Fruit fly (Drosophila melanogaster) whole organism, embryonic: ENCODE data around the gene Gga.

Experiments used
- BtbVII ChIP-seq: fragments of 200-800 bp; sonication (Bioruptor generic); optimal IDR thresholded peaks from 3 replicates; lab custom pipeline; 2017; ENCODE audit warnings: missing biosample characterization, mild to moderate bottlenecking, missing genetic modification characterization
- CG10267 ChIP-seq: fragments of 200-800 bp; sonication (Bioruptor generic); optimal IDR thresholded peaks from 2 replicates; lab custom pipeline; 2018; ENCODE audit warnings: missing biosample characterization, mild to moderate bottlenecking, missing genetic modification characterization, moderate library complexity
- CG10979 ChIP-seq: fragments of 200-800 bp; sonication (Bioruptor generic); optimal IDR thresholded peaks from 2 replicates; lab custom pipeline; 2018; ENCODE audit warnings: missing biosample characterization, mild to moderate bottlenecking, missing genetic modification characterization, moderate library complexity
- CG11093 ChIP-seq: fragments of 200-800 bp; sonication (Bioruptor generic); IDR thresholded peaks from 3 replicates; pipeline ENCODE4 v1.3.6; 2022; ENCODE audit warnings: missing biosample characterization, missing genetic modification characterization
- CG12104 ChIP-seq: fragments of 200-800 bp; sonication (Bioruptor generic); optimal IDR thresholded peaks from 3 replicates; lab custom pipeline; 2016; ENCODE audit warnings: missing biosample characterization, missing genetic modification characterization
- CG12299 ChIP-seq: fragments of 200-800 bp; sonication (Bioruptor generic); optimal IDR thresholded peaks from 2 replicates; lab custom pipeline; 2018; ENCODE audit warnings: missing biosample characterization, mild to moderate bottlenecking, missing genetic modification characterization
- CG13287 ChIP-seq: fragments of 200-800 bp; sonication (Bioruptor generic); IDR thresholded peaks from 2 replicates; pipeline ENCODE4 v1.3.6; 2022; ENCODE audit warnings: missing biosample characterization, missing genetic modification characterization; ENCODE audit not compliant: partially characterized antibody
- CG17328 ChIP-seq: fragments of 200-800 bp; sonication (Bioruptor generic); IDR thresholded peaks from 2 replicates; pipeline ENCODE4 v1.3.6; 2022; ENCODE audit warnings: missing biosample characterization, missing genetic modification characterization
- CG18262 ChIP-seq: fragments of 200-800 bp; optimal IDR thresholded peaks from 3 replicates; lab custom pipeline; 2019; ENCODE audit warnings: missing biosample characterization, mild to moderate bottlenecking, missing genetic modification characterization, moderate library complexity
- CG1832 ChIP-seq: fragments of 200-800 bp; sonication (Bioruptor generic); optimal IDR thresholded peaks from 2 replicates; lab custom pipeline; 2017; ENCODE audit warnings: missing biosample characterization, mild to moderate bottlenecking, missing genetic modification characterization, inconsistent platforms
- CG42726 ChIP-seq: fragments of 200-800 bp; sonication (Bioruptor generic); IDR thresholded peaks from 2 replicates; pipeline ENCODE4 v1.3.6; 2022; ENCODE audit warnings: missing biosample characterization, missing genetic modification characterization; ENCODE audit not compliant: partially characterized antibody
- CG43689 ChIP-seq: fragments of 200-800 bp; sonication (Bioruptor generic); IDR thresholded peaks from 2 replicates; pipeline ENCODE4 v1.3.6; 2022; ENCODE audit warnings: missing biosample characterization, missing genetic modification characterization
- CG4820 ChIP-seq: fragments of 200-800 bp; sonication (Bioruptor generic); optimal IDR thresholded peaks from 3 replicates; lab custom pipeline; 2016; ENCODE audit warnings: missing biosample characterization, missing genetic modification characterization
- CG5953 ChIP-seq: fragments of 200-800 bp; sonication (Bioruptor generic); IDR thresholded peaks from 2 replicates; pipeline ENCODE4 v1.3.6; 2022; ENCODE audit warnings: missing biosample characterization, missing genetic modification characterization
- CG7372 ChIP-seq: fragments of 200-800 bp; sonication (Bioruptor generic); IDR thresholded peaks from 2 replicates; pipeline ENCODE4 v1.3.6; 2022; ENCODE audit warnings: missing biosample characterization, missing genetic modification characterization
- CTCF ChIP-seq: fragments of 200-800 bp; sonication (Bioruptor generic); optimal IDR thresholded peaks from 2 replicates; lab custom pipeline; 2017; ENCODE audit warnings: missing biosample characterization, mild to moderate bottlenecking, missing genetic modification characterization, moderate library complexity
- D19B ChIP-seq: fragments of 200-800 bp; sonication (Bioruptor generic); optimal IDR thresholded peaks from 2 replicates; lab custom pipeline; 2017; ENCODE audit warnings: missing biosample characterization, mild to moderate bottlenecking, missing genetic modification characterization
- Dad ChIP-seq: fragments of 200-800 bp; sonication (Bioruptor generic); optimal IDR thresholded peaks from 3 replicates; lab custom pipeline; 2016; ENCODE audit warnings: missing biosample characterization, missing genetic modification characterization
- Eip74EF ChIP-seq, 2 experiments: fragments of 200-800 bp in 1 of 2; fragments of >200 bp in 1 of 2; sonication (Bioruptor generic) in 1 of 2; optimal IDR thresholded peaks; 2 replicates each; lab custom pipeline; 2017 to 2019; ENCODE audit warnings: missing biosample characterization in 2 of 2, missing genetic modification characterization in 2 of 2, mild to moderate bottlenecking in 1 of 2, moderate library complexity in 1 of 2
- HLHmδ ChIP-seq: fragments of 200-800 bp; sonication (Bioruptor generic); optimal IDR thresholded peaks from 2 replicates; lab custom pipeline; 2018; ENCODE audit warnings: missing biosample characterization, mild to moderate bottlenecking, missing genetic modification characterization, moderate library complexity
- Hey ChIP-seq: fragments of 200-800 bp; sonication (Bioruptor generic); optimal IDR thresholded peaks from 3 replicates; lab custom pipeline; 2018; ENCODE audit warnings: missing biosample characterization, mild to moderate bottlenecking, missing genetic modification characterization
- HmgZ ChIP-seq: fragments of 200-800 bp; sonication (Bioruptor generic); optimal IDR thresholded peaks from 2 replicates; lab custom pipeline; 2018; ENCODE audit warnings: missing biosample characterization, mild to moderate bottlenecking, missing genetic modification characterization
- Hr51 ChIP-seq, 2 experiments: fragments of 200-800 bp; sonication (Bioruptor generic); optimal IDR thresholded peaks; 2 replicates in 1 of 2; 3 replicates in 1 of 2; lab custom pipeline; 2016 to 2018; ENCODE audit warnings: missing biosample characterization in 2 of 2, missing genetic modification characterization in 2 of 2, mild to moderate bottlenecking in 1 of 2, moderate library complexity in 1 of 2
- Hr78 ChIP-seq, 2 experiments: fragments of 200-800 bp in 1 of 2; fragments of >200 bp in 1 of 2; sonication (Bioruptor generic) in 1 of 2; optimal IDR thresholded peaks; 2 replicates each; lab custom pipeline; 2017 to 2019; ENCODE audit warnings: missing biosample characterization in 2 of 2, missing genetic modification characterization in 2 of 2, mild to moderate bottlenecking in 1 of 2, moderate library complexity in 1 of 2
- Jarid2 ChIP-seq: fragments of 200-800 bp; sonication (Bioruptor generic); optimal IDR thresholded peaks from 3 replicates; lab custom pipeline; 2017; ENCODE audit warnings: mild to moderate bottlenecking, missing biosample characterization, missing genetic modification reagents, missing genetic modification characterization
- Myb ChIP-seq: fragments of 200-800 bp; sonication (Bioruptor generic); optimal IDR thresholded peaks from 2 replicates; lab custom pipeline; 2016; ENCODE audit warnings: missing biosample characterization, missing genetic modification characterization
- Oli ChIP-seq: fragments of 200-800 bp; sonication (Bioruptor generic); optimal IDR thresholded peaks from 2 replicates; lab custom pipeline; 2018; ENCODE audit warnings: missing biosample characterization, mild to moderate bottlenecking, missing genetic modification characterization, moderate library complexity
- Rx ChIP-seq: fragments of 200-800 bp; sonication (Bioruptor generic); IDR thresholded peaks from 2 replicates; pipeline ENCODE4 v1.3.6; 2022; ENCODE audit warnings: missing biosample characterization, missing genetic modification characterization
- aop ChIP-seq: fragments of 200-800 bp; sonication (Bioruptor generic); IDR thresholded peaks from 2 replicates; pipeline ENCODE4 v1.3.6; 2022; ENCODE audit warnings: missing biosample characterization, missing genetic modification characterization
- btn ChIP-seq: fragments of 200-800 bp; sonication (Bioruptor generic); optimal IDR thresholded peaks from 2 replicates; lab custom pipeline; 2016; ENCODE audit warnings: missing biosample characterization, missing genetic modification characterization
- croc ChIP-seq: fragments of 200-800 bp; sonication (Bioruptor generic); conservative IDR thresholded peaks from 3 replicates; pipeline ENCODE4 v1.3.6; 2022; ENCODE audit warnings: missing biosample characterization, missing genetic modification characterization
- dan ChIP-seq: fragments of 200-800 bp; sonication (Bioruptor generic); IDR thresholded peaks from 2 replicates; pipeline ENCODE4 v1.3.6; 2022; ENCODE audit warnings: missing biosample characterization, missing genetic modification characterization
- danr ChIP-seq: fragments of 200-800 bp; sonication (Bioruptor generic); IDR thresholded peaks from 2 replicates; pipeline ENCODE4 v1.3.6; 2022; ENCODE audit warnings: missing biosample characterization, missing genetic modification characterization
- ewg ChIP-seq: fragments of 200-800 bp; sonication (Bioruptor generic); optimal IDR thresholded peaks from 3 replicates; lab custom pipeline; 2017; ENCODE audit warnings: mild to moderate bottlenecking, missing biosample characterization, missing genetic modification reagents, missing genetic modification characterization
- gce ChIP-seq: fragments of 200-800 bp; sonication (Bioruptor generic); IDR thresholded peaks from 3 replicates; pipeline ENCODE4 v1.3.6; 2022; ENCODE audit warnings: missing biosample characterization, missing genetic modification characterization
- gcm2 ChIP-seq: fragments of 200-800 bp; sonication (Bioruptor generic); optimal IDR thresholded peaks from 2 replicates; lab custom pipeline; 2016; ENCODE audit warnings: missing biosample characterization, missing genetic modification characterization
- inv ChIP-seq: fragments of 200-800 bp; sonication (Bioruptor generic); IDR thresholded peaks from 2 replicates; pipeline ENCODE4 v1.3.6; 2022; ENCODE audit warnings: missing biosample characterization, missing genetic modification characterization; ENCODE audit not compliant: partially characterized antibody
- lab ChIP-seq: fragments of 200-800 bp; sonication (Bioruptor generic); optimal IDR thresholded peaks from 3 replicates; lab custom pipeline; 2017; ENCODE audit warnings: missing biosample characterization, missing genetic modification characterization, mild to moderate bottlenecking, moderate library complexity, missing genetic modification reagents
- lbe ChIP-seq: fragments of 200-800 bp; sonication (Bioruptor generic); optimal IDR thresholded peaks from 2 replicates; lab custom pipeline; 2016; ENCODE audit warnings: missing biosample characterization, mild to moderate bottlenecking, missing genetic modification characterization
- lola ChIP-seq, 3 experiments: fragments of >200 bp in 2 of 3; fragments of 200-800 bp in 1 of 3; sonication (Bioruptor generic) in 1 of 3; optimal IDR thresholded peaks; 2 replicates each; lab custom pipeline; 2017 to 2019; ENCODE audit warnings: missing biosample characterization in 3 of 3, missing genetic modification characterization in 3 of 3, mild to moderate bottlenecking in 1 of 3, moderate library complexity in 1 of 3
- odd ChIP-seq: fragments of 200-800 bp; sonication (Bioruptor generic); optimal IDR thresholded peaks from 2 replicates; lab custom pipeline; 2017; ENCODE audit warnings: missing biosample characterization, mild to moderate bottlenecking, missing genetic modification characterization
- psq ChIP-seq: fragments of 200-800 bp; sonication (Bioruptor generic); optimal IDR thresholded peaks from 2 replicates; lab custom pipeline; 2017; ENCODE audit warnings: missing biosample characterization, missing genetic modification characterization
- sd ChIP-seq: fragments of 200-800 bp; sonication (Bioruptor generic); optimal IDR thresholded peaks from 3 replicates; lab custom pipeline; 2018; ENCODE audit warnings: missing biosample characterization, mild to moderate bottlenecking, missing genetic modification characterization, moderate library complexity
- sens-2 ChIP-seq: fragments of 200-800 bp; sonication (Bioruptor generic); IDR thresholded peaks from 2 replicates; pipeline ENCODE4 v1.3.6; 2022; ENCODE audit warnings: missing biosample characterization, missing genetic modification characterization
- sim ChIP-seq: fragments of 200-800 bp; sonication (Bioruptor generic); IDR thresholded peaks from 2 replicates; pipeline ENCODE4 v1.3.6; 2022; ENCODE audit warnings: missing biosample characterization, missing genetic modification characterization
- slou ChIP-seq: fragments of 200-800 bp; sonication (Bioruptor generic); optimal IDR thresholded peaks from 3 replicates; lab custom pipeline; 2016; ENCODE audit warnings: missing biosample characterization, missing genetic modification characterization
- tgo ChIP-seq: fragments of 200-800 bp; sonication (Bioruptor generic); IDR thresholded peaks from 3 replicates; pipeline ENCODE4 v1.3.6; 2022; ENCODE audit warnings: missing biosample characterization, missing genetic modification characterization
- toy ChIP-seq: fragments of 200-800 bp; sonication (Bioruptor generic); IDR thresholded peaks from 2 replicates; pipeline ENCODE4 v1.3.6; 2022; ENCODE audit warnings: missing biosample characterization, missing genetic modification characterization
- tx ChIP-seq: fragments of 200-800 bp; sonication (Bioruptor generic); optimal IDR thresholded peaks from 2 replicates; lab custom pipeline; 2016; ENCODE audit warnings: missing biosample characterization, missing genetic modification characterization
- wek ChIP-seq: fragments of 200-800 bp; sonication (Bioruptor generic); optimal IDR thresholded peaks from 3 replicates; lab custom pipeline; 2018; ENCODE audit warnings: missing biosample characterization, mild to moderate bottlenecking, missing genetic modification characterization, moderate library complexity

The Gga gene

dm6 chrX:9641184-9641772 lies 40.4 kb downstream of the Gga start (continued):
- TF ChIP-seq CG10979 (no peak), CG13287 (GFP tag; lab: Robert Waterston, UW) (peak; percentile 2; the same call in 1 of the 2 replicates), Dad (no peak), CG12299 (tag; lab: Kevin White, UChicago) (peak; percentile 80), CG17328 (peak; percentile 39; the same call in 1 of the 2 replicates), CG7372 (no peak), gcm2 (GFP tag; lab: Kevin White, UChicago) (no peak), HmgZ (tag; lab: Kevin White, UChicago) (peak; percentile 70), CG11093 (0 out of 3 replicates have a peak, but pooled peaks have one; percentile 31), sd (peak; percentile 96), sim (GFP tag; lab: Robert Waterston, UW) (no peak), lbe (GFP tag; lab: Kevin White, UChicago) (no peak), gce (GFP tag; lab: Robert Waterston, UW) (no peak; the same call in 2 of the 3 replicates), lab (GFP tag; lab: Kevin White, UChicago) (peak; percentile 87), sens-2 (GFP tag; lab: Robert Waterston, UW) (peak; percentile 32; the same call in 1 of the 2 replicates), CG10267 (tag; lab: Kevin White, UChicago) (peak; percentile 58), Hr51 (GFP tag; optimal IDR thresholded peaks at IDR 0.05; lab: Kevin White, UChicago) (peak in 1 of 2 experiments; percentile 90), inv (GFP tag; lab: Robert Waterston, UW) (no peak), Myb (GFP tag; lab: Kevin White, UChicago) (no peak), HLHmδ (GFP tag; lab: Kevin White, UChicago) (no peak), BtbVII (peak; percentile 78), CG42726 (GFP tag; lab: Robert Waterston, UW) (no peak), D19B (peak; percentile 58), Oli (tag; lab: Kevin White, UChicago) (peak; percentile 68), psq (GFP tag; lab: Kevin White, UChicago) (no peak), croc (GFP tag; lab: Robert Waterston, UW) (no peak), tx (GFP tag; lab: Kevin White, UChicago) (no peak), Hr78 (GFP tag; optimal IDR thresholded peaks at IDR 0.05; lab: Kevin White, UChicago) (no peak), Jarid2 (GFP tag; lab: Kevin White, UChicago) (peak; percentile 52), danr (no peak), odd (peak; percentile 66), slou (GFP tag; lab: Kevin White, UChicago) (peak; percentile 4), CG1832 (GFP tag; lab: Kevin White, UChicago) (peak; percentile 70), aop (GFP tag; lab: Robert Waterston, UW) (no peak), Eip74EF (GFP tag; optimal IDR thresholded peaks at IDR 0.05; lab: Kevin White, UChicago) (peak in 1 of 2 experiments; percentile 49), wek (GFP tag; lab: Kevin White, UChicago) (no peak), CG5953 (GFP tag; lab: Robert Waterston, UW) (no peak; the same call in 1 of the 2 replicates), CG43689 (no peak), lola (GFP tag; optimal IDR thresholded peaks at IDR 0.05; lab: Kevin White, UChicago) (no peak), Rx (GFP tag; lab: Robert Waterston, UW) (no peak), dan (GFP tag; lab: Robert Waterston, UW) (no peak), CG12104 (peak; percentile 63), CG18262 (tag; lab: Kevin White, UChicago) (peak; percentile 61), CG4820 (GFP tag; lab: Kevin White, UChicago) (no peak), btn (GFP tag; lab: Kevin White, UChicago) (no peak), tgo (GFP tag; lab: Robert Waterston, UW) (peak; percentile 59; the same call in 2 of the 3 replicates), Hey (tag; lab: Kevin White, UChicago) (no peak), CTCF (GFP tag; lab: Kevin White, UChicago) (no peak), toy (no peak), ewg (no peak)
